Worm (Caenorhabditis elegans) whole organism, L3 larva: Measurements from ENCODE around the gene ZK622.1.

Source experiments
- R02D3.7 ChIP-seq: fragments of 150-350 bp; optimal IDR thresholded peaks from 2 replicates; lab custom pipeline; 2014; ENCODE audit warnings: missing biosample characterization, missing genetic modification characterization
- ZK546.5 ChIP-seq: sonication (generic microtip); optimal IDR thresholded peaks from 2 replicates; lab custom pipeline; 2017; ENCODE audit warnings: missing biosample characterization, missing genetic modification characterization
- aly-2 ChIP-seq: fragments of 150-350 bp; optimal IDR thresholded peaks from 2 replicates; lab custom pipeline; 2014; ENCODE audit warnings: missing biosample characterization, missing genetic modification characterization
- ama-1 ChIP-seq: fragments of 150-350 bp; optimal IDR thresholded peaks from 2 replicates; lab custom pipeline; 2018
- ceh-16 ChIP-seq: sonication (generic microtip); optimal IDR thresholded peaks from 2 replicates; lab custom pipeline; 2017; ENCODE audit warnings: missing biosample characterization, missing genetic modification characterization
- ceh-28 ChIP-seq: fragments of 150-350 bp; optimal IDR thresholded peaks from 2 replicates; lab custom pipeline; 2014; ENCODE audit warnings: missing biosample characterization, missing genetic modification reagents, missing genetic modification characterization
- ceh-82 ChIP-seq: fragments of 150-350 bp; optimal IDR thresholded peaks from 2 replicates; lab custom pipeline; 2014; ENCODE audit warnings: missing biosample characterization, missing genetic modification characterization
- ceh-9 ChIP-seq: sonication (generic microtip); optimal IDR thresholded peaks from 2 replicates; lab custom pipeline; 2018; ENCODE audit warnings: missing biosample characterization, missing genetic modification characterization
- daf-12 ChIP-seq: fragments of 150-350 bp; optimal IDR thresholded peaks from 2 replicates; lab custom pipeline; 2014; ENCODE audit warnings: missing biosample characterization, missing genetic modification reagents, missing genetic modification characterization
- egl-27 ChIP-seq: sonication (generic microtip); optimal IDR thresholded peaks from 4 replicates; lab custom pipeline; 2017; ENCODE audit warnings: missing biosample characterization, missing genetic modification reagents, missing genetic modification characterization
- egl-5 ChIP-seq: fragments of 150-350 bp; optimal IDR thresholded peaks from 2 replicates; lab custom pipeline; 2017; ENCODE audit warnings: missing biosample characterization, missing genetic modification reagents, missing genetic modification characterization, inconsistent platforms
- elt-1 ChIP-seq: fragments of 150-350 bp; optimal IDR thresholded peaks from 2 replicates; lab custom pipeline; 2014; ENCODE audit warnings: missing biosample characterization, missing genetic modification characterization
- elt-2 ChIP-seq: sonication (generic microtip); optimal IDR thresholded peaks from 2 replicates; lab custom pipeline; 2016; ENCODE audit warnings: missing genetic modification reagents, mild to moderate bottlenecking, missing genetic modification characterization, missing compliant biosample characterization
- elt-3 ChIP-seq, 3 experiments: fragments of 150-350 bp in 1 of 3; sonication (generic microtip) in 2 of 3; optimal IDR thresholded peaks; 2 replicates in 2 of 3; 4 replicates in 1 of 3; lab custom pipeline; 2014 to 2017; ENCODE audit warnings: missing biosample characterization in 3 of 3, missing genetic modification characterization in 3 of 3
- eor-1 ChIP-seq, 2 experiments: fragments of 150-350 bp; optimal IDR thresholded peaks; 2 replicates each; lab custom pipeline; 2014 to 2018; ENCODE audit warnings: missing biosample characterization in 2 of 2, missing genetic modification characterization in 2 of 2
- fkh-10 ChIP-seq: sonication (generic microtip); optimal IDR thresholded peaks from 2 replicates; lab custom pipeline; 2017; ENCODE audit warnings: missing biosample characterization, missing genetic modification reagents, missing genetic modification characterization
- fkh-2 ChIP-seq: fragments of 150-350 bp; optimal IDR thresholded peaks from 2 replicates; lab custom pipeline; 2014; ENCODE audit warnings: missing biosample characterization, missing genetic modification reagents, missing genetic modification characterization
- fos-1 ChIP-seq: fragments of 150-350 bp; optimal IDR thresholded peaks from 2 replicates; lab custom pipeline; 2014; ENCODE audit warnings: missing biosample characterization, missing genetic modification characterization
- hmg-11 ChIP-seq: sonication (generic microtip); optimal IDR thresholded peaks from 2 replicates; lab custom pipeline; 2016; ENCODE audit warnings: missing genetic modification characterization, missing compliant biosample characterization
- jun-1 ChIP-seq: fragments of 150-350 bp; optimal IDR thresholded peaks from 2 replicates; lab custom pipeline; 2014; ENCODE audit warnings: missing biosample characterization, missing genetic modification reagents, missing genetic modification characterization
- lin-15B ChIP-seq: fragments of 150-350 bp; optimal IDR thresholded peaks from 2 replicates; lab custom pipeline; 2014; ENCODE audit warnings: missing biosample characterization, missing genetic modification characterization
- lin-39 ChIP-seq: fragments of 150-350 bp; optimal IDR thresholded peaks from 2 replicates; lab custom pipeline; 2018; ENCODE audit warnings: missing biosample characterization, missing genetic modification reagents, missing genetic modification characterization
- lsy-12 ChIP-seq: sonication (generic microtip); optimal IDR thresholded peaks from 2 replicates; lab custom pipeline; 2016; ENCODE audit warnings: mild to moderate bottlenecking, missing genetic modification characterization, missing compliant biosample characterization
- mdl-1 ChIP-seq: fragments of 150-350 bp; optimal IDR thresholded peaks from 2 replicates; lab custom pipeline; 2014; ENCODE audit warnings: missing biosample characterization, missing genetic modification characterization
- mml-1 ChIP-seq: fragments of 150-350 bp; sonication (generic microtip); optimal IDR thresholded peaks from 3 replicates; lab custom pipeline; 2014; ENCODE audit warnings: missing biosample characterization, missing genetic modification characterization
- nfya-1 ChIP-seq: sonication (generic microtip); optimal IDR thresholded peaks from 2 replicates; lab custom pipeline; 2017; ENCODE audit warnings: missing genetic modification characterization, mild to moderate bottlenecking, missing compliant biosample characterization, antibody characterized with exemption, moderate library complexity; ENCODE audit not compliant: insufficient read depth
- nhr-11 ChIP-seq: fragments of 150-350 bp; optimal IDR thresholded peaks from 2 replicates; lab custom pipeline; 2014; ENCODE audit warnings: missing biosample characterization, missing genetic modification characterization
- nhr-12 ChIP-seq: fragments of 150-350 bp; optimal IDR thresholded peaks from 2 replicates; lab custom pipeline; 2014; ENCODE audit warnings: missing biosample characterization, missing genetic modification characterization
- nhr-23 ChIP-seq: fragments of 150-350 bp; optimal IDR thresholded peaks from 2 replicates; lab custom pipeline; 2014; ENCODE audit warnings: missing biosample characterization, missing genetic modification reagents, missing genetic modification characterization
- nhr-237 ChIP-seq: fragments of 150-350 bp; optimal IDR thresholded peaks from 2 replicates; lab custom pipeline; 2014; ENCODE audit warnings: missing biosample characterization, missing genetic modification characterization
- nhr-25 ChIP-seq: sonication (generic microtip); optimal IDR thresholded peaks from 2 replicates; lab custom pipeline; 2017; ENCODE audit warnings: missing biosample characterization, missing genetic modification characterization
- nhr-28 ChIP-seq: fragments of 150-350 bp; optimal IDR thresholded peaks from 2 replicates; lab custom pipeline; 2014; ENCODE audit warnings: missing biosample characterization, missing genetic modification characterization
- nhr-43 ChIP-seq: sonication (generic microtip); optimal IDR thresholded peaks from 2 replicates; lab custom pipeline; 2016; ENCODE audit warnings: mild to moderate bottlenecking, missing genetic modification characterization, missing compliant biosample characterization; ENCODE audit not compliant: poor library complexity, severe bottlenecking
- nhr-67 ChIP-seq: fragments of 150-350 bp; optimal IDR thresholded peaks from 2 replicates; lab custom pipeline; 2014; ENCODE audit warnings: missing biosample characterization, missing genetic modification characterization
- nhr-76 ChIP-seq: fragments of 150-350 bp; sonication (generic microtip); optimal IDR thresholded peaks from 5 replicates; lab custom pipeline; 2014; ENCODE audit warnings: missing biosample characterization, missing genetic modification characterization
- nhr-77 ChIP-seq: fragments of 150-350 bp; optimal IDR thresholded peaks from 2 replicates; lab custom pipeline; 2014; ENCODE audit warnings: missing biosample characterization, missing genetic modification characterization
- pha-4 ChIP-seq: fragments of 150-350 bp; optimal IDR thresholded peaks from 2 replicates; lab custom pipeline; 2014; ENCODE audit warnings: missing biosample characterization, missing genetic modification reagents, missing genetic modification characterization
- pqm-1 ChIP-seq: fragments of 150-350 bp; optimal IDR thresholded peaks from 2 replicates; lab custom pipeline; 2017; ENCODE audit warnings: missing biosample characterization, missing genetic modification characterization, inconsistent platforms
- sea-2 ChIP-seq: fragments of 150-350 bp; sonication (generic microtip); optimal IDR thresholded peaks from 4 replicates; lab custom pipeline; 2014; ENCODE audit warnings: missing biosample characterization, missing genetic modification reagents, missing genetic modification characterization
- skn-1 ChIP-seq: fragments of 150-350 bp; optimal IDR thresholded peaks from 2 replicates; lab custom pipeline; 2014; ENCODE audit warnings: missing biosample characterization, missing genetic modification characterization
- snpc-4 ChIP-seq: fragments of 150-350 bp; optimal IDR thresholded peaks from 2 replicates; lab custom pipeline; 2014; ENCODE audit warnings: missing biosample characterization, missing genetic modification characterization
- tbx-2 ChIP-seq: sonication (generic microtip); optimal IDR thresholded peaks from 2 replicates; lab custom pipeline; 2016; ENCODE audit warnings: mild to moderate bottlenecking, missing genetic modification characterization, missing compliant biosample characterization
- unc-39 ChIP-seq: sonication (generic microtip); optimal IDR thresholded peaks from 4 replicates; lab custom pipeline; 2017; ENCODE audit warnings: missing biosample characterization, missing genetic modification characterization
- unc-62 ChIP-seq: fragments of 150-350 bp; sonication (generic microtip); optimal IDR thresholded peaks from 4 replicates; lab custom pipeline; 2014; ENCODE audit warnings: missing biosample characterization, missing genetic modification reagents, missing genetic modification characterization
- zag-1 ChIP-seq: fragments of 150-350 bp; optimal IDR thresholded peaks from 2 replicates; lab custom pipeline; 2014; ENCODE audit warnings: missing biosample characterization, missing genetic modification characterization
- ztf-11 ChIP-seq: fragments of 150-350 bp; optimal IDR thresholded peaks from 2 replicates; lab custom pipeline; 2014; ENCODE audit warnings: missing biosample characterization, missing genetic modification characterization
- ztf-4 ChIP-seq: fragments of 150-350 bp; optimal IDR thresholded peaks from 2 replicates; lab custom pipeline; 2014; ENCODE audit warnings: missing biosample characterization, missing genetic modification characterization

The ZK622.1 gene

ce11 chrII:5289142-5289541 is 4.5 kb upstream of the ZK622.1 start, which contains the start of gene ZK622.5:
Gene ZK622.5, plus strand, starts transcription at chrII:5289442.
- no peak for TF ChIP-seq nhr-23
- no peak for TF ChIP-seq ceh-16
- TF ChIP-seq pqm-1 (tag; lab: Kevin White, UChicago) = no peak
- TF ChIP-seq egl-5 (tag; lab: Kevin White, UChicago) = no peak
- no peak for TF ChIP-seq unc-39 (tag; lab: Kevin White, UChicago)
- TF ChIP-seq ztf-4 (tag; lab: Kevin White, UChicago) = no peak
- no peak for TF ChIP-seq jun-1 (tag; lab: Kevin White, UChicago)
- no peak for TF ChIP-seq nhr-43 (tag; lab: Kevin White, UChicago)
- TF ChIP-seq ZK546.5 (tag; lab: Kevin White, UChicago) = no peak
- no peak for TF ChIP-seq daf-12 (tag; lab: Kevin White, UChicago)
- TF ChIP-seq zag-1 (tag; lab: Kevin White, UChicago) = no peak

ce11 chrII:5291051-5291450 is 2.5 kb upstream of the ZK622.1 start:
- TF ChIP-seq pha-4 (tag; lab: Kevin White, UChicago) (peak; percentile 69), lin-39 (tag; lab: Kevin White, UChicago) (no peak), nfya-1 (no peak)

ce11 chrII:5292226-5292752 is 1.3 kb upstream of the ZK622.1 start, which contains the start of gene ZK622.4:
Gene ZK622.4, plus strand, starts transcription at chrII:5292702.
- TF ChIP-seq pqm-1 (tag; lab: Kevin White, UChicago) = peak; percentile 40
- no peak for TF ChIP-seq mdl-1
- peak; percentile 26 for TF ChIP-seq pha-4 (tag; lab: Kevin White, UChicago)
- no peak for TF ChIP-seq elt-1 (tag; lab: Kevin White, UChicago)
- TF ChIP-seq nhr-67 (tag; lab: Kevin White, UChicago) = no peak
- TF ChIP-seq nhr-237 (tag; lab: Kevin White, UChicago) = no peak
- no peak for TF ChIP-seq zag-1 (tag; lab: Kevin White, UChicago)
- TF ChIP-seq unc-62 = no peak
- TF ChIP-seq ceh-82 (tag; lab: Kevin White, UChicago) = no peak
- peak; percentile 52 for TF ChIP-seq elt-2 (tag; lab: Kevin White, UChicago)
- peak; percentile 44 for TF ChIP-seq lsy-12 (tag; lab: Kevin White, UChicago)
- TF ChIP-seq nhr-23 = peak; percentile 48
- no peak for TF ChIP-seq snpc-4 (tag; lab: Kevin White, UChicago)
- TF ChIP-seq elt-3 (tag; optimal IDR thresholded peaks at IDR 0.05; lab: Kevin White, UChicago) = no peak
- peak; percentile 7 for TF ChIP-seq lin-15B (tag; lab: Kevin White, UChicago)
- TF ChIP-seq mml-1 (tag; lab: Kevin White, UChicago) = no peak
- peak; percentile 35 for TF ChIP-seq egl-5 (tag; lab: Kevin White, UChicago)
- peak; percentile 49 for TF ChIP-seq nfya-1
- TF ChIP-seq hmg-11 = peak; percentile 88
- TF ChIP-seq nhr-76 (tag; lab: Kevin White, UChicago) = no peak
- no peak for TF ChIP-seq skn-1 (tag; lab: Kevin White, UChicago)
- no peak for TF ChIP-seq eor-1 (tag; optimal IDR thresholded peaks at IDR 0.05; lab: Kevin White, UChicago)
- no peak for TF ChIP-seq aly-2 (tag; lab: Kevin White, UChicago)
- no peak for TF ChIP-seq ztf-4 (tag; lab: Kevin White, UChicago)
- no peak for TF ChIP-seq egl-27 (tag; lab: Kevin White, UChicago)
- no peak for TF ChIP-seq nhr-77
- no peak for TF ChIP-seq fkh-2 (tag; lab: Kevin White, UChicago)
- TF ChIP-seq daf-12 (tag; lab: Kevin White, UChicago) = no peak
- no peak for TF ChIP-seq ZK546.5 (tag; lab: Kevin White, UChicago)
- TF ChIP-seq jun-1 (tag; lab: Kevin White, UChicago) = no peak
- TF ChIP-seq ztf-11 = no peak
- TF ChIP-seq nhr-11 (tag; lab: Kevin White, UChicago) = no peak
- TF ChIP-seq fos-1 = no peak
- no peak for TF ChIP-seq ceh-9 (tag; lab: Kevin White, UChicago)
- TF ChIP-seq lin-39 (tag; lab: Kevin White, UChicago) = peak; percentile 22
- TF ChIP-seq ceh-28 (tag; lab: Kevin White, UChicago) = no peak
- no peak for TF ChIP-seq nhr-12 (tag; lab: Kevin White, UChicago)
- peak; percentile 18 for TF ChIP-seq nhr-25 (tag; lab: Kevin White, UChicago)
- TF ChIP-seq nhr-43 (tag; lab: Kevin White, UChicago) = peak; percentile 58
- TF ChIP-seq tbx-2 = peak; percentile 25
- TF ChIP-seq fkh-10 (GFP tag; lab: Kevin White, UChicago) = peak; percentile 30
- no peak for TF ChIP-seq nhr-28
- TF ChIP-seq R02D3.7 (tag; lab: Kevin White, UChicago) = no peak
- no peak for TF ChIP-seq ama-1 (lab: Kevin White, UChicago)
- no peak for TF ChIP-seq sea-2
- TF ChIP-seq ceh-16 = no peak
- no peak for TF ChIP-seq unc-39 (tag; lab: Kevin White, UChicago)
- TF ChIP-seq, all 47 proteins: peak for 14
